Fruit fly (Drosophila melanogaster) whole organism, prepupa: ENCODE data around the gene ENGase.

Experiments
- CG10631 ChIP-seq: fragments of 200-800 bp; sonication (Bioruptor generic); optimal IDR thresholded peaks from 2 replicates; lab custom pipeline; 2016; ENCODE audit warnings: missing biosample characterization, missing genetic modification characterization
- CG10669 ChIP-seq: fragments of 200-800 bp; sonication (Bioruptor generic); optimal IDR thresholded peaks from 3 replicates; lab custom pipeline; 2018; ENCODE audit warnings: missing biosample characterization, mild to moderate bottlenecking, missing genetic modification characterization, moderate library complexity
- CG11902 ChIP-seq: fragments of 200-800 bp; sonication (Bioruptor generic); optimal IDR thresholded peaks from 3 replicates; lab custom pipeline; 2016; ENCODE audit warnings: missing biosample characterization, missing genetic modification characterization
- CG15336 ChIP-seq: fragments of 200-800 bp; sonication (Bioruptor generic); IDR thresholded peaks from 2 replicates; pipeline ENCODE4 v1.3.6; 2022; ENCODE audit warnings: missing biosample characterization, missing genetic modification characterization
- CG1621 ChIP-seq: fragments of 200-800 bp; sonication (Bioruptor generic); optimal IDR thresholded peaks from 3 replicates; lab custom pipeline; 2018; ENCODE audit warnings: missing biosample characterization, mild to moderate bottlenecking, missing genetic modification characterization
- CG3032 ChIP-seq: fragments of 200-800 bp; optimal IDR thresholded peaks from 2 replicates; lab custom pipeline; 2019; ENCODE audit warnings: missing biosample characterization, mild to moderate bottlenecking, missing genetic modification characterization, moderate library complexity
- CG31627 ChIP-seq: fragments of 200-800 bp; sonication (Bioruptor generic); optimal IDR thresholded peaks from 3 replicates; lab custom pipeline; 2016; ENCODE audit warnings: missing biosample characterization, missing genetic modification characterization
- CG32006 ChIP-seq: fragments of 200-800 bp; sonication (Bioruptor generic); optimal IDR thresholded peaks from 3 replicates; lab custom pipeline; 2017; ENCODE audit warnings: missing biosample characterization, mild to moderate bottlenecking, missing genetic modification characterization
- CG34406 ChIP-seq: fragments of 200-800 bp; sonication (Bioruptor generic); optimal IDR thresholded peaks from 3 replicates; lab custom pipeline; 2016; ENCODE audit warnings: missing biosample characterization, missing genetic modification characterization
- CG3919 ChIP-seq: fragments of 200-800 bp; sonication (Bioruptor generic); optimal IDR thresholded peaks from 3 replicates; lab custom pipeline; 2016; ENCODE audit warnings: missing biosample characterization, missing genetic modification characterization
- CG4318 ChIP-seq: fragments of 200-800 bp; sonication (Bioruptor generic); optimal IDR thresholded peaks from 3 replicates; lab custom pipeline; 2017; ENCODE audit warnings: missing biosample characterization, mild to moderate bottlenecking, missing genetic modification characterization
- CG6163 ChIP-seq: fragments of 200-800 bp; sonication (Bioruptor generic); IDR thresholded peaks from 3 replicates; pipeline ENCODE4 v1.3.6; 2022; ENCODE audit warnings: missing biosample characterization, missing genetic modification characterization
- CG6276 ChIP-seq: fragments of 200-800 bp; sonication (Bioruptor generic); optimal IDR thresholded peaks from 2 replicates; lab custom pipeline; 2017; ENCODE audit warnings: missing biosample characterization, mild to moderate bottlenecking, missing genetic modification characterization
- CG6808 ChIP-seq: fragments of 200-800 bp; sonication (Bioruptor generic); optimal IDR thresholded peaks from 3 replicates; lab custom pipeline; 2017; ENCODE audit warnings: missing biosample characterization, missing genetic modification characterization, mild to moderate bottlenecking, moderate library complexity, missing genetic modification reagents
- CG6854 ChIP-seq: fragments of 200-800 bp; sonication (Bioruptor generic); optimal IDR thresholded peaks from 2 replicates; lab custom pipeline; 2017; ENCODE audit warnings: missing biosample characterization, mild to moderate bottlenecking, missing genetic modification characterization
- CG7368 ChIP-seq: fragments of 200-800 bp; sonication (Bioruptor generic); optimal IDR thresholded peaks from 3 replicates; lab custom pipeline; 2016; ENCODE audit warnings: missing biosample characterization, missing genetic modification characterization
- CG8119 ChIP-seq: fragments of 200-800 bp; sonication (Bioruptor generic); IDR thresholded peaks from 3 replicates; pipeline ENCODE4 v1.3.6; 2022; ENCODE audit warnings: missing biosample characterization, missing genetic modification characterization
- Eip78C ChIP-seq: fragments of 200-800 bp; sonication (Bioruptor generic); peaks from one replicate; lab custom pipeline; 2016; ENCODE audit warnings: missing biosample characterization, missing genetic modification characterization
- Eip93F ChIP-seq: fragments of 200-800 bp; sonication (Bioruptor generic); optimal IDR thresholded peaks from 2 replicates; lab custom pipeline; 2016; ENCODE audit warnings: missing biosample characterization, mild to moderate bottlenecking, missing genetic modification characterization
- Ets96B ChIP-seq: fragments of 200-800 bp; optimal IDR thresholded peaks from 2 replicates; lab custom pipeline; 2019; ENCODE audit warnings: missing biosample characterization, mild to moderate bottlenecking, missing genetic modification characterization, moderate library complexity
- Gug ChIP-seq: fragments of 200-800 bp; sonication (Bioruptor generic); IDR thresholded peaks from 2 replicates; pipeline ENCODE4 v1.3.6; 2022; ENCODE audit warnings: missing biosample characterization, missing genetic modification characterization
- Hr38 ChIP-seq: sonication (Bioruptor generic); optimal IDR thresholded peaks from 2 replicates; lab custom pipeline; 2016; ENCODE audit warnings: missing biosample characterization, missing genetic modification characterization
- Hr4 ChIP-seq: fragments of 200-800 bp; sonication (Bioruptor generic); optimal IDR thresholded peaks from 3 replicates; lab custom pipeline; 2016; ENCODE audit warnings: missing biosample characterization, missing genetic modification characterization
- Lpt ChIP-seq: fragments of 200-800 bp; sonication (Bioruptor generic); optimal IDR thresholded peaks from 3 replicates; lab custom pipeline; 2016; ENCODE audit warnings: missing biosample characterization, missing genetic modification characterization
- Met ChIP-seq: fragments of 200-800 bp; sonication (Bioruptor generic); optimal IDR thresholded peaks from 3 replicates; lab custom pipeline; 2016; ENCODE audit warnings: missing biosample characterization, missing genetic modification characterization
- OdsH ChIP-seq: fragments of 200-800 bp; sonication (Bioruptor generic); optimal IDR thresholded peaks from 3 replicates; lab custom pipeline; 2016; ENCODE audit warnings: missing biosample characterization, missing genetic modification characterization
- Sox102F ChIP-seq: fragments of 200-800 bp; sonication (Bioruptor generic); optimal IDR thresholded peaks from 2 replicates; lab custom pipeline; 2016; ENCODE audit warnings: missing biosample characterization, mild to moderate bottlenecking, missing genetic modification characterization
- Sox14 ChIP-seq: fragments of 200-800 bp; sonication (Bioruptor generic); optimal IDR thresholded peaks from 3 replicates; lab custom pipeline; 2016; ENCODE audit warnings: missing biosample characterization, missing genetic modification characterization
- achi ChIP-seq: fragments of 200-800 bp; sonication (Bioruptor generic); optimal IDR thresholded peaks from 3 replicates; lab custom pipeline; 2016; ENCODE audit warnings: missing biosample characterization, missing genetic modification characterization
- acj6 ChIP-seq: fragments of 200-800 bp; sonication (Bioruptor generic); optimal IDR thresholded peaks from 3 replicates; lab custom pipeline; 2016; ENCODE audit warnings: missing biosample characterization, missing genetic modification characterization
- cyc ChIP-seq: fragments of 200-800 bp; sonication (Bioruptor generic); optimal IDR thresholded peaks from 3 replicates; lab custom pipeline; 2016; ENCODE audit warnings: missing biosample characterization, missing genetic modification characterization
- dac ChIP-seq: fragments of 200-800 bp; sonication (Bioruptor generic); optimal IDR thresholded peaks from 2 replicates; lab custom pipeline; 2017; ENCODE audit warnings: missing biosample characterization, mild to moderate bottlenecking, missing genetic modification characterization
- dsx ChIP-seq: fragments of 200-800 bp; optimal IDR thresholded peaks from 3 replicates; lab custom pipeline; 2019; ENCODE audit warnings: missing biosample characterization, mild to moderate bottlenecking, missing genetic modification characterization, moderate library complexity; ENCODE audit not compliant: poor library complexity, severe bottlenecking
- eg ChIP-seq: fragments of 200-800 bp; sonication (Bioruptor generic); IDR thresholded peaks from 3 replicates; pipeline ENCODE4 v1.3.6; 2022; ENCODE audit warnings: missing biosample characterization, missing genetic modification characterization
- fd59A ChIP-seq: fragments of 200-800 bp; sonication (Bioruptor generic); optimal IDR thresholded peaks from 2 replicates; lab custom pipeline; 2017; ENCODE audit warnings: missing biosample characterization, mild to moderate bottlenecking, missing genetic modification characterization, missing genetic modification reagents
- fd85E ChIP-seq: fragments of 200-800 bp; sonication (Bioruptor generic); optimal IDR thresholded peaks from 3 replicates; lab custom pipeline; 2016; ENCODE audit warnings: missing biosample characterization, missing genetic modification characterization
- lz ChIP-seq: fragments of 200-800 bp; sonication (Bioruptor generic); optimal IDR thresholded peaks from 3 replicates; lab custom pipeline; 2016; ENCODE audit warnings: missing biosample characterization, missing genetic modification characterization
- net ChIP-seq: fragments of 200-800 bp; sonication (Bioruptor generic); optimal IDR thresholded peaks from 3 replicates; lab custom pipeline; 2016; ENCODE audit warnings: missing biosample characterization, missing genetic modification characterization
- salr ChIP-seq, 2 experiments: fragments of 200-800 bp; sonication (Bioruptor generic); optimal IDR thresholded peaks; 3 replicates each; lab custom pipeline; 2016 to 2018; ENCODE audit warnings: missing biosample characterization in 2 of 2, missing genetic modification characterization in 2 of 2, mild to moderate bottlenecking in 1 of 2
- spab ChIP-seq: fragments of 200-800 bp; sonication (Bioruptor generic); optimal IDR thresholded peaks from 2 replicates; lab custom pipeline; 2017; ENCODE audit warnings: missing biosample characterization, mild to moderate bottlenecking, missing genetic modification characterization, missing genetic modification reagents
- ss ChIP-seq, 2 experiments: fragments of 200-800 bp; sonication (Bioruptor generic); optimal IDR thresholded peaks; 2 replicates in 1 of 2; 3 replicates in 1 of 2; lab custom pipeline; 2017 to 2018; ENCODE audit warnings: mild to moderate bottlenecking in 2 of 2, missing biosample characterization in 2 of 2, missing genetic modification characterization in 2 of 2, moderate library complexity in 1 of 2
- svp ChIP-seq: fragments of 200-800 bp; sonication (Bioruptor generic); peaks from one replicate; lab custom pipeline; 2016; ENCODE audit warnings: missing biosample characterization, missing genetic modification characterization
- vri ChIP-seq: fragments of 200-800 bp; sonication (Bioruptor generic); optimal IDR thresholded peaks from 3 replicates; lab custom pipeline; 2016; ENCODE audit warnings: missing biosample characterization, mild to moderate bottlenecking, missing genetic modification characterization

ENGase gene

dm6 chrX:17471584-17471983 is 48.2 kb downstream of the ENGase start:
- TF ChIP-seq CG6276 (GFP tag; lab: Kevin White, UChicago) (peak; percentile 35), salr (GFP tag; optimal IDR thresholded peaks at IDR 0.05; lab: Kevin White, UChicago) (peak in 1 of 2 experiments; percentile 43), Hr4 (GFP tag; lab: Kevin White, UChicago) (peak; percentile 19), Ets96B (tag; lab: Kevin White, UChicago) (peak; percentile 45), Lpt (no peak), Hr38 (GFP tag; lab: Kevin White, UChicago) (no peak), CG10669 (GFP tag; lab: Kevin White, UChicago) (peak; percentile 41), CG15336 (GFP tag; lab: Robert Waterston, UW) (peak; percentile 55; the same call in 1 of the 2 replicates), CG3919 (GFP tag; lab: Kevin White, UChicago) (peak; percentile 32), Sox102F (GFP tag; lab: Kevin White, UChicago) (no peak), CG7368 (GFP tag; lab: Kevin White, UChicago) (no peak), OdsH (GFP tag; lab: Kevin White, UChicago) (peak; percentile 33), CG3032 (peak; percentile 43), CG6808 (GFP tag; lab: Kevin White, UChicago) (peak; percentile 18), CG11902 (GFP tag; lab: Kevin White, UChicago) (no peak), ss (GFP tag; optimal IDR thresholded peaks at IDR 0.05; lab: Kevin White, UChicago) (no peak), Gug (GFP tag; lab: Robert Waterston, UW) (peak; percentile 38; the same call in 1 of the 2 replicates), CG10631 (peak; percentile 45), Eip78C (GFP tag; lab: Kevin White, UChicago) (peak; percentile 47), acj6 (GFP tag; lab: Kevin White, UChicago) (peak; percentile 27), Met (GFP tag; lab: Kevin White, UChicago) (no peak), CG4318 (GFP tag; lab: Kevin White, UChicago) (peak; percentile 48), CG32006 (GFP tag; lab: Kevin White, UChicago) (peak; percentile 70), net (GFP tag; lab: Kevin White, UChicago) (no peak), dac (GFP tag; lab: Kevin White, UChicago) (no peak), fd85E (GFP tag; lab: Kevin White, UChicago) (no peak), dsx (GFP tag; lab: Kevin White, UChicago) (peak; percentile 11), CG8119 (peak; percentile 52; the same call in 2 of the 3 replicates), achi (GFP tag; lab: Kevin White, UChicago) (peak; percentile 26), CG6854 (no peak), Eip93F (GFP tag; lab: Kevin White, UChicago) (no peak)

- no peak for TF ChIP-seq fd85E (GFP tag; lab: Kevin White, UChicago)
- TF ChIP-seq Eip93F (GFP tag; lab: Kevin White, UChicago): no peak
- TF ChIP-seq Ets96B (tag; lab: Kevin White, UChicago): no peak
These were observed 49.1 kb downstream of the ENGase start for dm6 chrX:17472467-17472866.

dm6 chrX:17472930-17473668 is 49.7 kb downstream of the ENGase start:
- no peak for TF ChIP-seq fd59A (GFP tag; lab: Kevin White, UChicago)
- no peak for TF ChIP-seq CG4318 (GFP tag; lab: Kevin White, UChicago)
- TF ChIP-seq CG3919 (GFP tag; lab: Kevin White, UChicago): peak; percentile 24
- TF ChIP-seq fd85E (GFP tag; lab: Kevin White, UChicago): no peak
- peak; percentile 65 for TF ChIP-seq CG6276 (GFP tag; lab: Kevin White, UChicago)
- peak; percentile 39 for TF ChIP-seq svp (GFP tag; lab: Kevin White, UChicago)
- TF ChIP-seq CG6808 (GFP tag; lab: Kevin White, UChicago): peak; percentile 40
- no peak for TF ChIP-seq CG31627 (GFP tag; lab: Kevin White, UChicago)
- peak; percentile 77 for TF ChIP-seq eg
- TF ChIP-seq Lpt: peak; percentile 11
- peak; percentile 88 for TF ChIP-seq Eip78C (GFP tag; lab: Kevin White, UChicago)
- TF ChIP-seq CG6854: no peak
- TF ChIP-seq Met (GFP tag; lab: Kevin White, UChicago): no peak
- peak; percentile 17 for TF ChIP-seq achi (GFP tag; lab: Kevin White, UChicago)
- peak; percentile 30 for TF ChIP-seq CG34406
- no peak for TF ChIP-seq lz (GFP tag; lab: Kevin White, UChicago)
- TF ChIP-seq CG10631: peak; percentile 33
- no peak for TF ChIP-seq CG1621 (tag; lab: Kevin White, UChicago)
- no peak for TF ChIP-seq cyc (GFP tag; lab: Kevin White, UChicago)
- no peak for TF ChIP-seq Eip93F (GFP tag; lab: Kevin White, UChicago)
- no peak for TF ChIP-seq Hr38 (GFP tag; lab: Kevin White, UChicago)
- TF ChIP-seq spab (GFP tag; lab: Kevin White, UChicago): peak; percentile 39
- peak; percentile 73 for TF ChIP-seq CG6163 (GFP tag; lab: Robert Waterston, UW)
- no peak for TF ChIP-seq Sox14 (GFP tag; lab: Kevin White, UChicago)
- no peak for TF ChIP-seq CG11902 (GFP tag; lab: Kevin White, UChicago)
- TF ChIP-seq OdsH (GFP tag; lab: Kevin White, UChicago): no peak
- peak; percentile 13 for TF ChIP-seq CG7368 (GFP tag; lab: Kevin White, UChicago)
- no peak for TF ChIP-seq vri (GFP tag; lab: Kevin White, UChicago)
- TF ChIP-seq CG8119: peak; percentile 72
